Fruit fly (Drosophila melanogaster) whole organism, embryonic: ENCODE measurements around the gene CG18508.

Source experiments
- ATbp ChIP-seq: fragments of 200-800 bp; sonication (Bioruptor generic); optimal IDR thresholded peaks from 2 replicates; lab custom pipeline; 2017; ENCODE audit warnings: missing biosample characterization, mild to moderate bottlenecking, missing genetic modification characterization, missing genetic modification reagents
- Atf6 ChIP-seq: fragments of 200-800 bp; sonication (Bioruptor generic); IDR thresholded peaks from 2 replicates; pipeline ENCODE4 v1.3.6; 2022; ENCODE audit warnings: missing biosample characterization, missing genetic modification characterization
- B-H1 ChIP-seq: fragments of 200-800 bp; sonication (Bioruptor generic); IDR thresholded peaks from 3 replicates; pipeline ENCODE4 v1.3.6; 2022; ENCODE audit warnings: missing biosample characterization, missing genetic modification characterization
- BtbVII ChIP-seq: fragments of 200-800 bp; sonication (Bioruptor generic); optimal IDR thresholded peaks from 3 replicates; lab custom pipeline; 2017; ENCODE audit warnings: missing biosample characterization, mild to moderate bottlenecking, missing genetic modification characterization
- CG11093 ChIP-seq: fragments of 200-800 bp; sonication (Bioruptor generic); IDR thresholded peaks from 3 replicates; pipeline ENCODE4 v1.3.6; 2022; ENCODE audit warnings: missing biosample characterization, missing genetic modification characterization
- CG11560 ChIP-seq: fragments of 200-800 bp; sonication (Bioruptor generic); IDR thresholded peaks from 3 replicates; pipeline ENCODE4 v1.3.6; 2022; ENCODE audit warnings: missing biosample characterization, missing genetic modification characterization
- CG13123 ChIP-seq: fragments of 200-800 bp; sonication (Bioruptor generic); optimal IDR thresholded peaks from 2 replicates; lab custom pipeline; 2016; ENCODE audit warnings: missing biosample characterization, missing genetic modification characterization
- CG13775 ChIP-seq: fragments of 200-800 bp; sonication (Bioruptor generic); optimal IDR thresholded peaks from 3 replicates; lab custom pipeline; 2017; ENCODE audit warnings: missing biosample characterization, mild to moderate bottlenecking, missing genetic modification characterization
- CG15601 ChIP-seq: fragments of 200-800 bp; sonication (Bioruptor generic); optimal IDR thresholded peaks from 3 replicates; lab custom pipeline; 2019; ENCODE audit warnings: missing biosample characterization, mild to moderate bottlenecking, missing genetic modification characterization, moderate library complexity
- CG15696 ChIP-seq: fragments of 200-800 bp; sonication (Bioruptor generic); optimal IDR thresholded peaks from 2 replicates; lab custom pipeline; 2019; ENCODE audit warnings: missing biosample characterization, mild to moderate bottlenecking, missing genetic modification characterization, moderate library complexity
- CG18011 ChIP-seq: fragments of 200-800 bp; sonication (Bioruptor generic); optimal IDR thresholded peaks from 2 replicates; lab custom pipeline; 2017; ENCODE audit warnings: missing biosample characterization, missing genetic modification characterization, mild to moderate bottlenecking, moderate library complexity, missing genotype
- CG18599 ChIP-seq: fragments of 200-800 bp; sonication (Bioruptor generic); optimal IDR thresholded peaks from 3 replicates; lab custom pipeline; 2017; ENCODE audit warnings: missing biosample characterization, missing genetic modification characterization, mild to moderate bottlenecking, moderate library complexity, missing genetic modification reagents
- CG34224 ChIP-seq: fragments of 200-800 bp; sonication (Bioruptor generic); IDR thresholded peaks from 3 replicates; pipeline ENCODE4 v1.3.6; 2022; ENCODE audit warnings: missing biosample characterization, missing genetic modification characterization; ENCODE audit not compliant: partially characterized antibody
- CG34422 ChIP-seq: fragments of 200-800 bp; sonication (Bioruptor generic); IDR thresholded peaks from 3 replicates; pipeline ENCODE4 v1.3.6; 2022; ENCODE audit warnings: missing biosample characterization, missing genetic modification characterization
- CG3995 ChIP-seq: fragments of 200-800 bp; sonication (Bioruptor generic); optimal IDR thresholded peaks from 3 replicates; lab custom pipeline; 2016; ENCODE audit warnings: missing biosample characterization, missing genetic modification characterization
- CG4360 ChIP-seq: fragments of 200-800 bp; sonication (Bioruptor generic); IDR thresholded peaks from 2 replicates; pipeline ENCODE4 v1.3.6; 2022; ENCODE audit warnings: missing biosample characterization, missing genetic modification characterization
- CG43689 ChIP-seq: fragments of 200-800 bp; sonication (Bioruptor generic); IDR thresholded peaks from 2 replicates; pipeline ENCODE4 v1.3.6; 2022; ENCODE audit warnings: missing biosample characterization, missing genetic modification characterization
- CG8478 ChIP-seq: fragments of >200 bp; optimal IDR thresholded peaks from 2 replicates; lab custom pipeline; 2018
- Dp ChIP-seq: fragments of 200-800 bp; sonication (Bioruptor generic); optimal IDR thresholded peaks from 2 replicates; lab custom pipeline; 2018; ENCODE audit warnings: missing biosample characterization, mild to moderate bottlenecking, missing genetic modification characterization, moderate library complexity
- Ets97D ChIP-seq: fragments of 200-800 bp; sonication (Bioruptor generic); optimal IDR thresholded peaks from 3 replicates; lab custom pipeline; 2016; ENCODE audit warnings: missing biosample characterization, missing genetic modification characterization
- Fer1 ChIP-seq: fragments of 200-800 bp; sonication (Bioruptor generic); optimal IDR thresholded peaks from 2 replicates; lab custom pipeline; 2017; ENCODE audit warnings: missing biosample characterization, mild to moderate bottlenecking, missing genetic modification characterization
- Gsc ChIP-seq: fragments of 200-800 bp; sonication (Bioruptor generic); IDR thresholded peaks from 2 replicates; pipeline ENCODE4 v1.3.6; 2022; ENCODE audit warnings: missing biosample characterization, missing genetic modification characterization
- HmgZ ChIP-seq: fragments of 200-800 bp; sonication (Bioruptor generic); optimal IDR thresholded peaks from 2 replicates; lab custom pipeline; 2018; ENCODE audit warnings: missing biosample characterization, mild to moderate bottlenecking, missing genetic modification characterization
- Lhr ChIP-seq: fragments of 200-800 bp; sonication (Bioruptor generic); optimal IDR thresholded peaks from 3 replicates; lab custom pipeline; 2017; ENCODE audit warnings: mild to moderate bottlenecking, missing biosample characterization, missing genetic modification reagents, missing genetic modification characterization
- MESR4 ChIP-seq: fragments of 200-800 bp; sonication (Bioruptor generic); optimal IDR thresholded peaks from 2 replicates; lab custom pipeline; 2018; ENCODE audit warnings: missing biosample characterization, mild to moderate bottlenecking, missing genetic modification characterization, moderate library complexity
- NFAT ChIP-seq: fragments of 200-800 bp; sonication (Bioruptor generic); IDR thresholded peaks from 2 replicates; pipeline ENCODE4 v1.3.6; 2022; ENCODE audit warnings: missing biosample characterization, missing genetic modification characterization
- Opbp ChIP-seq: fragments of 200-800 bp; sonication (Bioruptor generic); IDR thresholded peaks from 3 replicates; pipeline ENCODE4 v1.3.6; 2022; ENCODE audit warnings: missing biosample characterization, missing genetic modification characterization; ENCODE audit not compliant: partially characterized antibody
- Sox100B ChIP-seq: fragments of 200-800 bp; sonication (Bioruptor generic); optimal IDR thresholded peaks from 3 replicates; lab custom pipeline; 2018; ENCODE audit warnings: missing biosample characterization, mild to moderate bottlenecking, missing genetic modification characterization
- Taf1 ChIP-seq: fragments of 200-800 bp; sonication (Bioruptor generic); IDR thresholded peaks from 2 replicates; pipeline ENCODE4 v1.3.6; 2022; ENCODE audit warnings: missing biosample characterization, missing genetic modification characterization
- YL-1 ChIP-seq: fragments of 200-800 bp; sonication (Bioruptor generic); optimal IDR thresholded peaks from 3 replicates; lab custom pipeline; 2017; ENCODE audit warnings: missing biosample characterization, mild to moderate bottlenecking, missing genetic modification characterization
- amos ChIP-seq: fragments of 200-800 bp; sonication (Bioruptor generic); IDR thresholded peaks from 2 replicates; pipeline ENCODE4 v1.3.6; 2022; ENCODE audit warnings: missing biosample characterization, missing genetic modification characterization; ENCODE audit not compliant: partially characterized antibody
- ash1 ChIP-seq: fragments of 200-800 bp; sonication (Bioruptor generic); optimal IDR thresholded peaks from 2 replicates; lab custom pipeline; 2018; ENCODE audit warnings: missing biosample characterization, mild to moderate bottlenecking, missing genetic modification characterization
- az2 ChIP-seq: fragments of 200-800 bp; sonication (Bioruptor generic); optimal IDR thresholded peaks from 3 replicates; lab custom pipeline; 2016; ENCODE audit warnings: missing biosample characterization, missing genetic modification characterization
- bab2 ChIP-seq: fragments of 200-800 bp; sonication (Bioruptor generic); optimal IDR thresholded peaks from 2 replicates; lab custom pipeline; 2016; ENCODE audit warnings: missing biosample characterization, missing genetic modification characterization
- bsh ChIP-seq, 2 experiments: fragments of 200-800 bp; sonication (Bioruptor generic); optimal IDR thresholded peaks; 2 replicates each; lab custom pipeline; 2017 to 2018; ENCODE audit warnings: mild to moderate bottlenecking in 2 of 2, missing biosample characterization in 2 of 2, missing genetic modification characterization in 2 of 2, moderate library complexity in 1 of 2
- btn ChIP-seq: fragments of 200-800 bp; sonication (Bioruptor generic); optimal IDR thresholded peaks from 2 replicates; lab custom pipeline; 2016; ENCODE audit warnings: missing biosample characterization, missing genetic modification characterization
- chn ChIP-seq: fragments of 200-800 bp; sonication (Bioruptor generic); optimal IDR thresholded peaks from 2 replicates; lab custom pipeline; 2016; ENCODE audit warnings: missing biosample characterization, missing genetic modification characterization
- gcm ChIP-seq: fragments of 200-800 bp; sonication (Bioruptor generic); optimal IDR thresholded peaks from 2 replicates; lab custom pipeline; 2019; ENCODE audit warnings: missing biosample characterization, mild to moderate bottlenecking, missing genetic modification characterization, moderate library complexity
- h ChIP-seq: fragments of >200 bp; optimal IDR thresholded peaks from 2 replicates; lab custom pipeline; 2017
- lilli ChIP-seq: fragments of 200-800 bp; sonication (Bioruptor generic); optimal IDR thresholded peaks from 3 replicates; lab custom pipeline; 2016; ENCODE audit warnings: missing biosample characterization, missing genetic modification characterization
- nau ChIP-seq: fragments of 200-800 bp; sonication (Bioruptor generic); optimal IDR thresholded peaks from 3 replicates; lab custom pipeline; 2017; ENCODE audit warnings: missing biosample characterization, mild to moderate bottlenecking, missing genetic modification characterization, missing genetic modification reagents
- org-1 ChIP-seq: fragments of 200-800 bp; sonication (Bioruptor generic); optimal IDR thresholded peaks from 2 replicates; lab custom pipeline; 2017; ENCODE audit warnings: missing biosample characterization, missing genetic modification characterization
- prd ChIP-seq, 3 experiments: fragments of >200 bp in 2 of 3; fragments of 200-800 bp in 1 of 3; sonication (Bioruptor generic) in 1 of 3; optimal IDR thresholded peaks in 2 of 3; IDR thresholded peaks in 1 of 3; 2 replicates in 2 of 3; 3 replicates in 1 of 3; pipeline versions ENCODE4 v1.3.6 to Lab custom; 2017 to 2022; ENCODE audit warnings: missing biosample characterization in 1 of 3, missing genetic modification characterization in 1 of 3
- pzg ChIP-seq: fragments of 200-800 bp; sonication (Bioruptor generic); optimal IDR thresholded peaks from 3 replicates; lab custom pipeline; 2018; ENCODE audit warnings: missing biosample characterization, mild to moderate bottlenecking, missing genetic modification characterization, moderate library complexity
- slbo ChIP-seq: fragments of 200-800 bp; sonication (Bioruptor generic); IDR thresholded peaks from 2 replicates; pipeline ENCODE4 v1.3.6; 2022; ENCODE audit warnings: missing biosample characterization, missing genetic modification characterization
- sqz ChIP-seq: fragments of 200-800 bp; sonication (Bioruptor generic); optimal IDR thresholded peaks from 3 replicates; lab custom pipeline; 2018; ENCODE audit warnings: missing biosample characterization, mild to moderate bottlenecking, missing genetic modification characterization
- unc-4 ChIP-seq: fragments of 200-800 bp; sonication (Bioruptor generic); IDR thresholded peaks from 2 replicates; pipeline ENCODE4 v1.3.6; 2022; ENCODE audit warnings: missing biosample characterization, missing genetic modification characterization; ENCODE audit not compliant: partially characterized antibody
- wek ChIP-seq: fragments of 200-800 bp; sonication (Bioruptor generic); optimal IDR thresholded peaks from 3 replicates; lab custom pipeline; 2018; ENCODE audit warnings: missing biosample characterization, mild to moderate bottlenecking, missing genetic modification characterization, moderate library complexity

The CG18508 gene

dm6 chrX:3134383-3135101 lies 38.4 kb downstream of the CG18508 start, which contains the start of gene N (continued):
- peak; percentile 33 for TF ChIP-seq CG15601 (tag; lab: Kevin White, UChicago)
- 0 out of 2 replicates have a peak, but pooled peaks have one; percentile 7 for TF ChIP-seq CG4360 (GFP tag; lab: Robert Waterston, UW)
- TF ChIP-seq slbo (GFP tag; lab: Robert Waterston, UW), result peak; percentile 67
- TF ChIP-seq CG43689 (GFP tag; lab: Robert Waterston, UW), result no peak
- TF ChIP-seq CG15696 (tag; lab: Kevin White, UChicago), result peak; percentile 50
- peak; percentile 23; the same call in 1 of the 2 replicates for TF ChIP-seq Taf1 (GFP tag; lab: Robert Waterston, UW)
- no peak for TF ChIP-seq ash1 (GFP tag; lab: Kevin White, UChicago)
- TF ChIP-seq Fer1 (GFP tag; lab: Kevin White, UChicago), result peak; percentile 38
- TF ChIP-seq Dp (GFP tag; lab: Kevin White, UChicago), result peak; percentile 72
- TF ChIP-seq pzg (GFP tag; lab: Kevin White, UChicago), result peak; percentile 91
- TF ChIP-seq lilli, result peak; percentile 60
- peak; percentile 88 for TF ChIP-seq Ets97D (GFP tag; lab: Kevin White, UChicago)
- no peak for TF ChIP-seq Gsc (GFP tag; lab: Robert Waterston, UW)
- peak; percentile 46 for TF ChIP-seq sqz (GFP tag; lab: Kevin White, UChicago)
- peak; percentile 15 for TF ChIP-seq MESR4 (GFP tag; lab: Kevin White, UChicago)
- peak; percentile 3 for TF ChIP-seq YL-1 (GFP tag; lab: Kevin White, UChicago)
- peak; percentile 32 for TF ChIP-seq CG8478 (lab: Kevin White, UChicago)
- no peak for TF ChIP-seq CG13775 (GFP tag; lab: Kevin White, UChicago)
- peak; percentile 0 for TF ChIP-seq CG18011 (GFP tag; lab: Kevin White, UChicago)
- no peak for TF ChIP-seq wek (GFP tag; lab: Kevin White, UChicago)
- no peak for TF ChIP-seq chn (GFP tag; lab: Kevin White, UChicago)
- no peak; the same call in 2 of the 3 replicates for TF ChIP-seq B-H1 (GFP tag; lab: Robert Waterston, UW)
- TF ChIP-seq CG11093, result no peak
- TF ChIP-seq nau (GFP tag; lab: Kevin White, UChicago), result no peak
- no peak for TF ChIP-seq BtbVII (GFP tag; lab: Kevin White, UChicago)
- peak; percentile 21 for TF ChIP-seq CG18599 (GFP tag; lab: Kevin White, UChicago)
- peak; percentile 66 for TF ChIP-seq bab2 (GFP tag; lab: Kevin White, UChicago)
- peak in 1 of 2 experiments; percentile 57 for TF ChIP-seq bsh (GFP tag; optimal IDR thresholded peaks at IDR 0.05; lab: Kevin White, UChicago)
- TF ChIP-seq h, result no peak
- peak; percentile 56 for TF ChIP-seq gcm (GFP tag; lab: Kevin White, UChicago)
- TF ChIP-seq CG34422, result peak; percentile 58; the same call in 1 of the 3 replicates
- peak; percentile 66; the same call in 2 of the 3 replicates for TF ChIP-seq CG11560
- no peak for TF ChIP-seq Sox100B (GFP tag; lab: Kevin White, UChicago)
- TF ChIP-seq unc-4, result no peak; the same call in 1 of the 2 replicates
- TF ChIP-seq HmgZ (tag; lab: Kevin White, UChicago), result peak; percentile 74
- TF ChIP-seq ATbp (GFP tag; lab: Kevin White, UChicago), result peak; percentile 35
- TF ChIP-seq NFAT, result peak; percentile 5; the same call in 1 of the 2 replicates
- TF ChIP-seq CG3995, result no peak
- TF ChIP-seq Atf6 (GFP tag; lab: Robert Waterston, UW), result peak; percentile 59
- no peak for TF ChIP-seq CG34224 (GFP tag; lab: Robert Waterston, UW)
- peak; percentile 79 for TF ChIP-seq amos
- TF ChIP-seq Lhr (GFP tag; lab: Kevin White, UChicago), result peak; percentile 98
- TF ChIP-seq az2 (GFP tag; lab: Kevin White, UChicago), result peak; percentile 66
- no peak for TF ChIP-seq prd (optimal IDR thresholded peaks at IDR 0.05; lab: Kevin White, UChicago)
- peak; percentile 38; the same call in 2 of the 3 replicates for TF ChIP-seq prd (GFP tag; IDR thresholded peaks at IDR 0.05; lab: Robert Waterston, UW)
- peak; percentile 25 for TF ChIP-seq org-1 (GFP tag; lab: Kevin White, UChicago)
- peak; percentile 10 for TF ChIP-seq CG13123 (GFP tag; lab: Kevin White, UChicago)
- TF ChIP-seq Opbp (GFP tag; lab: Robert Waterston, UW), result peak; percentile 77
- TF ChIP-seq btn (GFP tag; lab: Kevin White, UChicago), result no peak
